Fruit fly (Drosophila melanogaster): Measurements from ENCODE around the gene SmydA-9.

DNA sequence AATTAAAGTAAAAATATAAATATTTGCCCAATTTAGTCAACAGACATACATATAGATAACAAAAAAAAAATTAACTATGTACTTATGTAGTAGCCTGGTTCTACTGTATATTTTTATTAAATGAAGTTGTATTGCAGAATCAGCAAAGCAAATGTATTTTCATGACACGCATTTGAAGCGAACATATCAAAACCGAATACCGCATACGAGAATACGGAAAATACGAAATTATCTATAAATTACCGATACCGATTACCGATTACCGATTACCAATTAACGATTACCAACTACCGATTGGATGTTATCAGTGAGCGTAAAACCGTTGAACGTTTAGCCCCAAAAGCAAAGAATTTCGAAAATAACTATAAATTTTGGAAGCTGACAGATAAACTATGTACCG is 23.3 kb downstream of the SmydA-9 start:
- TF ChIP-seq Ets21C (GFP tag; optimal IDR thresholded peaks at IDR 0.05), result no peak
- no peak for TF ChIP-seq lz (GFP tag; optimal IDR thresholded peaks at IDR 0.05)
- no peak for TF ChIP-seq net (GFP tag; optimal IDR thresholded peaks at IDR 0.05)
- TF ChIP-seq CG31627 (GFP tag; optimal IDR thresholded peaks at IDR 0.05), result no peak
- no peak for TF ChIP-seq spab (GFP tag; optimal IDR thresholded peaks at IDR 0.05)
- no peak for TF ChIP-seq Lpt (GFP tag; optimal IDR thresholded peaks at IDR 0.05)
- TF ChIP-seq CG6808 (GFP tag; optimal IDR thresholded peaks at IDR 0.05), result no peak
- TF ChIP-seq Sox15 (GFP tag; optimal IDR thresholded peaks at IDR 0.05), result no peak
- TF ChIP-seq CG11294 (GFP tag; IDR thresholded peaks at IDR 0.05), result no peak
- no peak for TF ChIP-seq Hr39 (GFP tag; optimal IDR thresholded peaks at IDR 0.05)
- TF ChIP-seq CG32006 (GFP tag; optimal IDR thresholded peaks at IDR 0.05), result no peak
- no peak for TF ChIP-seq cyc (GFP tag; optimal IDR thresholded peaks at IDR 0.05)
- TF ChIP-seq CG11762 (GFP tag; optimal IDR thresholded peaks at IDR 0.05; ENCODE audit: insufficient read depth), result no peak
- TF ChIP-seq CG6854 (GFP tag; optimal IDR thresholded peaks at IDR 0.05), result no peak
